Fruit fly (Drosophila melanogaster) whole organism, pupa: ENCODE measurements around the gene CG32365.

Experiments
- CG10348 ChIP-seq: fragments of 200-800 bp; sonication (Bioruptor generic); IDR thresholded peaks from 2 replicates; pipeline ENCODE4 v1.3.6; 2022; ENCODE audit warnings: missing biosample characterization, missing genetic modification characterization
- CG12605 ChIP-seq: fragments of 200-800 bp; sonication (Bioruptor generic); IDR thresholded peaks from 2 replicates; pipeline ENCODE4 v1.3.6; 2022; ENCODE audit warnings: missing biosample characterization, missing genetic modification characterization
- CG13204 ChIP-seq: fragments of 200-800 bp; sonication (Bioruptor generic); optimal IDR thresholded peaks from 2 replicates; lab custom pipeline; 2018; ENCODE audit warnings: missing biosample characterization, mild to moderate bottlenecking, missing genetic modification characterization, moderate library complexity
- CG14655 ChIP-seq: fragments of 200-800 bp; sonication (Bioruptor generic); optimal IDR thresholded peaks from 3 replicates; lab custom pipeline; 2017; ENCODE audit warnings: mild to moderate bottlenecking, missing biosample characterization, missing genetic modification reagents, missing genetic modification characterization
- CG15710 ChIP-seq: fragments of 200-800 bp; sonication (Bioruptor generic); optimal IDR thresholded peaks from 2 replicates; lab custom pipeline; 2018; ENCODE audit warnings: missing biosample characterization, mild to moderate bottlenecking, missing genetic modification characterization, moderate library complexity
- CG17806 ChIP-seq: fragments of 200-800 bp; sonication (Bioruptor generic); optimal IDR thresholded peaks from 2 replicates; lab custom pipeline; 2018; ENCODE audit warnings: missing biosample characterization, mild to moderate bottlenecking, missing genetic modification characterization, moderate library complexity
- CG32121 ChIP-seq: fragments of 200-800 bp; sonication (Bioruptor generic); IDR thresholded peaks from 2 replicates; pipeline ENCODE4 v1.3.6; 2022; ENCODE audit warnings: missing biosample characterization, missing genetic modification characterization
- CG34367 ChIP-seq: fragments of 200-800 bp; sonication (Bioruptor generic); optimal IDR thresholded peaks from 2 replicates; lab custom pipeline; 2018; ENCODE audit warnings: missing biosample characterization, mild to moderate bottlenecking, missing genetic modification characterization
- CG4496 ChIP-seq: fragments of 200-800 bp; sonication (Bioruptor generic); IDR thresholded peaks from 3 replicates; pipeline ENCODE4 v1.3.6; 2022; ENCODE audit warnings: missing biosample characterization, missing genetic modification characterization
- CG8159 ChIP-seq: fragments of 200-800 bp; sonication (Bioruptor generic); optimal IDR thresholded peaks from 3 replicates; lab custom pipeline; 2018; ENCODE audit warnings: missing biosample characterization, mild to moderate bottlenecking, missing genetic modification characterization, moderate library complexity
- CG8301 ChIP-seq: fragments of 200-800 bp; sonication (Bioruptor generic); optimal IDR thresholded peaks from 2 replicates; lab custom pipeline; 2018; ENCODE audit warnings: missing biosample characterization, mild to moderate bottlenecking, missing genetic modification characterization
- CG9948 ChIP-seq: fragments of 200-800 bp; sonication (Bioruptor generic); optimal IDR thresholded peaks from 2 replicates; lab custom pipeline; 2018; ENCODE audit warnings: missing biosample characterization, mild to moderate bottlenecking, missing genetic modification characterization, moderate library complexity
- D1 ChIP-seq: fragments of 200-800 bp; sonication (Bioruptor generic); optimal IDR thresholded peaks from 2 replicates; lab custom pipeline; 2018; ENCODE audit warnings: missing biosample characterization, mild to moderate bottlenecking, missing genetic modification characterization, moderate library complexity
- EcR ChIP-seq: fragments of 200-800 bp; sonication (Bioruptor generic); optimal IDR thresholded peaks from 3 replicates; lab custom pipeline; 2019; ENCODE audit warnings: missing biosample characterization, missing genetic modification characterization, mild to moderate bottlenecking, moderate library complexity, missing genetic modification reagents
- Ets98B ChIP-seq: fragments of 200-800 bp; sonication (Bioruptor generic); IDR thresholded peaks from 2 replicates; pipeline ENCODE4 v1.3.6; 2022; ENCODE audit warnings: missing biosample characterization, missing genetic modification characterization
- Pif1A ChIP-seq: fragments of 200-800 bp; sonication (Bioruptor generic); optimal IDR thresholded peaks from 3 replicates; lab custom pipeline; 2016; ENCODE audit warnings: missing biosample characterization, missing genetic modification characterization
- Pif1B ChIP-seq: fragments of 200-800 bp; sonication (Bioruptor generic); optimal IDR thresholded peaks from 3 replicates; lab custom pipeline; 2016; ENCODE audit warnings: missing biosample characterization, missing genetic modification characterization
- Snoo ChIP-seq: fragments of 200-800 bp; sonication (Bioruptor generic); optimal IDR thresholded peaks from 3 replicates; lab custom pipeline; 2017; ENCODE audit warnings: missing biosample characterization, mild to moderate bottlenecking, missing genetic modification characterization, inconsistent platforms
- fd96Ca ChIP-seq: fragments of 200-800 bp; sonication (Bioruptor generic); IDR thresholded peaks from 3 replicates; pipeline ENCODE4 v1.3.6; 2022; ENCODE audit warnings: missing biosample characterization, missing genetic modification characterization
- gl ChIP-seq: fragments of 200-800 bp; sonication (Bioruptor generic); optimal IDR thresholded peaks from 2 replicates; lab custom pipeline; 2018; ENCODE audit warnings: missing biosample characterization, mild to moderate bottlenecking, missing genetic modification characterization
- rn ChIP-seq: fragments of 200-800 bp; sonication (Bioruptor generic); IDR thresholded peaks from 2 replicates; pipeline ENCODE4 v1.3.6; 2022; ENCODE audit warnings: missing biosample characterization, missing genetic modification characterization

Gene CG32365

dm6 chr3L:7848617-7849016, 20.2 kb upstream of the CG32365 start:
- TF ChIP-seq D1 (tag; lab: Kevin White, UChicago) (no peak), CG4496 (no peak), fd96Ca (GFP tag; lab: Robert Waterston, UW) (no peak), gl (tag; lab: Kevin White, UChicago) (no peak), CG8301 (no peak), Pif1B (GFP tag; lab: Kevin White, UChicago) (no peak), CG34367 (tag; lab: Kevin White, UChicago) (no peak), CG32121 (GFP tag; lab: Robert Waterston, UW) (no peak), CG15710 (tag; lab: Kevin White, UChicago) (no peak), Ets98B (GFP tag; lab: Robert Waterston, UW) (no peak), CG10348 (GFP tag; lab: Robert Waterston, UW) (no peak), EcR (GFP tag; lab: Kevin White, UChicago) (no peak), CG9948 (tag; lab: Kevin White, UChicago) (no peak), CG17806 (tag; lab: Kevin White, UChicago) (no peak), rn (GFP tag; lab: Robert Waterston, UW) (no peak), CG12605 (GFP tag; lab: Robert Waterston, UW) (no peak), CG8159 (no peak)
- TF ChIP-seq, all 21 proteins: peak for 0

- TF ChIP-seq gl (tag; lab: Kevin White, UChicago), result no peak
- TF ChIP-seq CG4496, result peak; percentile 85
- peak; percentile 69; the same call in 1 of the 2 replicates for TF ChIP-seq CG12605 (GFP tag; lab: Robert Waterston, UW)
- peak; percentile 73 for TF ChIP-seq CG8159
- TF ChIP-seq Pif1A (GFP tag; lab: Kevin White, UChicago), result peak; percentile 67
- TF ChIP-seq CG10348 (GFP tag; lab: Robert Waterston, UW), result peak; percentile 50; the same call in 1 of the 2 replicates
- TF ChIP-seq Pif1B (GFP tag; lab: Kevin White, UChicago), result peak; percentile 34
- no peak for TF ChIP-seq Snoo
- peak; percentile 80 for TF ChIP-seq Ets98B (GFP tag; lab: Robert Waterston, UW)
- no peak for TF ChIP-seq EcR (GFP tag; lab: Kevin White, UChicago)
- peak; percentile 87 for TF ChIP-seq CG8301
- peak; percentile 88 for TF ChIP-seq CG14655 (GFP tag; lab: Kevin White, UChicago)
- no peak for TF ChIP-seq CG13204 (GFP tag; lab: Kevin White, UChicago)
- peak; percentile 78 for TF ChIP-seq fd96Ca (GFP tag; lab: Robert Waterston, UW)
- TF ChIP-seq CG15710 (tag; lab: Kevin White, UChicago), result peak; percentile 55
- TF ChIP-seq CG17806 (tag; lab: Kevin White, UChicago), result peak; percentile 66
- TF ChIP-seq CG32121 (GFP tag; lab: Robert Waterston, UW), result peak; percentile 86
- peak; percentile 27 for TF ChIP-seq CG34367 (tag; lab: Kevin White, UChicago)
- TF ChIP-seq CG9948 (tag; lab: Kevin White, UChicago), result peak; percentile 69
- TF ChIP-seq D1 (tag; lab: Kevin White, UChicago), result no peak
- TF ChIP-seq rn (GFP tag; lab: Robert Waterston, UW), result peak; percentile 54
These were observed 18.0 kb upstream of the CG32365 start for dm6 chr3L:7850771-7851358.

dm6 chr3L:7852252-7852885, 16.5 kb upstream of the CG32365 start:
- TF ChIP-seq D1 (tag; lab: Kevin White, UChicago) (no peak), Snoo (no peak), CG13204 (GFP tag; lab: Kevin White, UChicago) (no peak), Ets98B (GFP tag; lab: Robert Waterston, UW) (no peak), CG10348 (GFP tag; lab: Robert Waterston, UW) (no peak), CG8159 (no peak), CG14655 (GFP tag; lab: Kevin White, UChicago) (no peak), Pif1B (GFP tag; lab: Kevin White, UChicago) (no peak), EcR (GFP tag; lab: Kevin White, UChicago) (no peak), CG9948 (tag; lab: Kevin White, UChicago) (no peak), CG32121 (GFP tag; lab: Robert Waterston, UW) (no peak), rn (GFP tag; lab: Robert Waterston, UW) (no peak), gl (tag; lab: Kevin White, UChicago) (no peak), fd96Ca (GFP tag; lab: Robert Waterston, UW) (no peak), CG17806 (tag; lab: Kevin White, UChicago) (no peak)

- TF ChIP-seq Pif1A (GFP tag; lab: Kevin White, UChicago), result peak; percentile 6
- peak; percentile 32; the same call in 1 of the 2 replicates for TF ChIP-seq CG32121 (GFP tag; lab: Robert Waterston, UW)
- peak; percentile 47 for TF ChIP-seq CG8301
- peak; percentile 45 for TF ChIP-seq CG14655 (GFP tag; lab: Kevin White, UChicago)
- TF ChIP-seq CG9948 (tag; lab: Kevin White, UChicago), result peak; percentile 4
- no peak for TF ChIP-seq CG34367 (tag; lab: Kevin White, UChicago)
- peak; percentile 15 for TF ChIP-seq CG13204 (GFP tag; lab: Kevin White, UChicago)
- TF ChIP-seq CG15710 (tag; lab: Kevin White, UChicago), result no peak
- peak; percentile 57 for TF ChIP-seq D1 (tag; lab: Kevin White, UChicago)
- TF ChIP-seq CG4496, result peak; percentile 49; the same call in 1 of the 3 replicates
- TF ChIP-seq Pif1B (GFP tag; lab: Kevin White, UChicago), result peak; percentile 23
- no peak for TF ChIP-seq CG17806 (tag; lab: Kevin White, UChicago)
- TF ChIP-seq EcR (GFP tag; lab: Kevin White, UChicago), result peak; percentile 12
- TF ChIP-seq fd96Ca (GFP tag; lab: Robert Waterston, UW), result no peak
- peak; percentile 17; the same call in 1 of the 2 replicates for TF ChIP-seq Ets98B (GFP tag; lab: Robert Waterston, UW)
- no peak for TF ChIP-seq rn (GFP tag; lab: Robert Waterston, UW)
- peak; percentile 51 for TF ChIP-seq gl (tag; lab: Kevin White, UChicago)
- TF ChIP-seq Snoo, result peak; percentile 33
- peak; percentile 57 for TF ChIP-seq CG12605 (GFP tag; lab: Robert Waterston, UW)
- peak; percentile 11 for TF ChIP-seq CG8159
- TF ChIP-seq CG10348 (GFP tag; lab: Robert Waterston, UW), result no peak
- TF ChIP-seq, all 21 proteins: peak for 15
These were observed 13.9 kb upstream of the CG32365 start for dm6 chr3L:7854752-7855454.
